Worm (Caenorhabditis elegans) whole organism, young adult: Measurements from ENCODE around the gene Y53F4B.10.

ENCODE experiments used
- B0019.2 ChIP-seq: fragments of 200-800 bp; sonication (Bioruptor generic); conservative IDR thresholded peaks from 2 replicates; pipeline ENCODE4 v1.3.6; 2022; ENCODE audit warnings: missing genetic modification reagents, missing genetic modification characterization, missing compliant biosample characterization
- C17E4.6 ChIP-seq: fragments of 200-800 bp; sonication (Bioruptor generic); IDR thresholded peaks from 2 replicates; pipeline ENCODE4 v1.3.6; 2022; ENCODE audit warnings: missing genetic modification reagents, missing genetic modification characterization, missing compliant biosample characterization
- F10E7.11 ChIP-seq: sonication (generic microtip); optimal IDR thresholded peaks from 2 replicates; lab custom pipeline; 2017; ENCODE audit warnings: mild to moderate bottlenecking, missing genetic modification characterization, moderate library complexity, missing compliant biosample characterization
- F22D6.2 ChIP-seq: sonication (generic microtip); optimal IDR thresholded peaks from 2 replicates; lab custom pipeline; 2016; ENCODE audit warnings: mild to moderate bottlenecking, missing genetic modification characterization, missing compliant biosample characterization
- F49E8.2 ChIP-seq: sonication (generic microtip); optimal IDR thresholded peaks from 3 replicates; lab custom pipeline; 2017; ENCODE audit warnings: missing genetic modification characterization, mild to moderate bottlenecking, missing compliant biosample characterization, antibody characterized with exemption, moderate library complexity; ENCODE audit not compliant: insufficient read depth
- F55B11.4 ChIP-seq: sonication (generic microtip); optimal IDR thresholded peaks from 2 replicates; lab custom pipeline; 2016; ENCODE audit warnings: missing compliant biosample characterization, missing genetic modification characterization, borderline replicate concordance; ENCODE audit not compliant: insufficient read depth
- F57A8.1 ChIP-seq: fragments of 200-800 bp; sonication (Bioruptor generic); optimal IDR thresholded peaks from 2 replicates; lab custom pipeline; 2018; ENCODE audit warnings: mild to moderate bottlenecking, missing genetic modification characterization, moderate library complexity, missing compliant biosample characterization
- T07F8.4 ChIP-seq: sonication (generic microtip); optimal IDR thresholded peaks from 2 replicates; lab custom pipeline; 2016; ENCODE audit warnings: mild to moderate bottlenecking, missing genetic modification characterization, moderate library complexity, missing compliant biosample characterization
- T26A5.8 ChIP-seq: sonication (generic microtip); optimal IDR thresholded peaks from 2 replicates; lab custom pipeline; 2016; ENCODE audit warnings: missing genetic modification characterization, missing compliant biosample characterization
- Y67H2A.10 ChIP-seq: fragments of 200-800 bp; sonication (Bioruptor generic); conservative IDR thresholded peaks from 2 replicates; pipeline ENCODE4 v1.3.6; 2022; ENCODE audit warnings: missing genetic modification reagents, missing genetic modification characterization, missing compliant biosample characterization
- ZK185.1 ChIP-seq: sonication (generic microtip); optimal IDR thresholded peaks from 2 replicates; lab custom pipeline; 2016; ENCODE audit warnings: mild to moderate bottlenecking, missing genetic modification characterization, missing compliant biosample characterization; ENCODE audit not compliant: poor library complexity, severe bottlenecking
- attf-5 ChIP-seq: fragments of 200-800 bp; sonication (Bioruptor generic); optimal IDR thresholded peaks from 2 replicates; lab custom pipeline; 2018; ENCODE audit warnings: mild to moderate bottlenecking, missing genetic modification characterization, missing compliant biosample characterization
- cebp-2 ChIP-seq: fragments of 200-800 bp; sonication (Bioruptor generic); IDR thresholded peaks from 2 replicates; pipeline ENCODE4 v1.3.6; 2022; ENCODE audit warnings: missing genetic modification characterization, missing compliant biosample characterization
- ceh-100 ChIP-seq: fragments of 200-800 bp; sonication (Bioruptor generic); IDR thresholded peaks from 2 replicates; pipeline ENCODE4 v1.3.6; 2022; ENCODE audit warnings: missing genetic modification reagents, missing genetic modification characterization, missing compliant biosample characterization
- ceh-27 ChIP-seq: fragments of 200-800 bp; sonication (Bioruptor generic); optimal IDR thresholded peaks from 2 replicates; lab custom pipeline; 2018; ENCODE audit warnings: mild to moderate bottlenecking, missing genetic modification characterization, moderate library complexity, missing compliant biosample characterization
- ceh-79 ChIP-seq: sonication (generic microtip); optimal IDR thresholded peaks from 2 replicates; lab custom pipeline; 2017; ENCODE audit warnings: mild to moderate bottlenecking, missing genetic modification characterization, missing compliant biosample characterization
- dox-1 ChIP-seq: fragments of 200-800 bp; sonication (Bioruptor generic); IDR thresholded peaks from 2 replicates; pipeline ENCODE4 v1.3.6; 2022; ENCODE audit warnings: missing genetic modification reagents, missing genetic modification characterization, missing compliant biosample characterization
- efl-1 ChIP-seq: fragments of 150-350 bp; optimal IDR thresholded peaks from 2 replicates; lab custom pipeline; 2014; ENCODE audit warnings: missing biosample characterization, missing genetic modification reagents, missing genetic modification characterization
- ets-4 ChIP-seq: fragments of 200-800 bp; sonication (Bioruptor generic); optimal IDR thresholded peaks from 2 replicates; lab custom pipeline; 2018; ENCODE audit warnings: mild to moderate bottlenecking, missing genetic modification characterization, missing compliant biosample characterization
- hlh-26 ChIP-seq: fragments of 200-800 bp; sonication (Bioruptor generic); conservative IDR thresholded peaks from 2 replicates; pipeline ENCODE4 v1.3.6; 2022; ENCODE audit warnings: missing genetic modification reagents, missing genetic modification characterization, missing compliant biosample characterization
- hmg-20 ChIP-seq: fragments of 200-800 bp; sonication (Bioruptor generic); IDR thresholded peaks from 2 replicates; pipeline ENCODE4 v1.3.6; 2022; ENCODE audit warnings: missing genetic modification reagents, missing genetic modification characterization, missing compliant biosample characterization
- hrde-1 ChIP-seq: sonication (generic microtip); optimal IDR thresholded peaks from 2 replicates; lab custom pipeline; 2016; ENCODE audit warnings: missing genetic modification characterization, mild to moderate bottlenecking, missing compliant biosample characterization, moderate library complexity, missing genotype, missing genetic modification reagents, borderline replicate concordance
- let-526 ChIP-seq: fragments of 200-800 bp; sonication (Bioruptor generic); IDR thresholded peaks from 2 replicates; pipeline ENCODE4 v1.3.6; 2022; ENCODE audit warnings: missing genetic modification reagents, missing genetic modification characterization, missing compliant biosample characterization
- lin-40 ChIP-seq: sonication (generic microtip); optimal IDR thresholded peaks from 2 replicates; lab custom pipeline; 2016; ENCODE audit warnings: missing genetic modification characterization, mild to moderate bottlenecking, missing compliant biosample characterization, missing genotype, missing genetic modification reagents
- lin-54 ChIP-seq: fragments of 200-800 bp; sonication (Bioruptor generic); optimal IDR thresholded peaks from 2 replicates; lab custom pipeline; 2018; ENCODE audit warnings: mild to moderate bottlenecking, missing genetic modification characterization, missing compliant biosample characterization
- lir-1 ChIP-seq: fragments of 200-800 bp; sonication (Bioruptor generic); conservative IDR thresholded peaks from 2 replicates; pipeline ENCODE4 v1.3.6; 2022; ENCODE audit warnings: missing genetic modification reagents, missing genetic modification characterization, missing compliant biosample characterization
- madf-10 ChIP-seq: sonication (generic microtip); optimal IDR thresholded peaks from 2 replicates; lab custom pipeline; 2016; ENCODE audit warnings: mild to moderate bottlenecking, missing genetic modification characterization, missing compliant biosample characterization
- madf-8 ChIP-seq: fragments of 200-800 bp; sonication (Bioruptor generic); conservative IDR thresholded peaks from 2 replicates; pipeline ENCODE4 v1.3.6; 2022; ENCODE audit warnings: missing genetic modification reagents, missing genetic modification characterization, missing compliant biosample characterization
- nfya-1 ChIP-seq: sonication (generic microtip); optimal IDR thresholded peaks from 2 replicates; lab custom pipeline; 2017; ENCODE audit warnings: antibody characterized with exemption, missing compliant biosample characterization, missing genetic modification characterization, borderline replicate concordance; ENCODE audit not compliant: insufficient read depth
- nfya-2 ChIP-seq: fragments of 200-800 bp; sonication (Bioruptor generic); IDR thresholded peaks from 2 replicates; pipeline ENCODE4 v1.3.6; 2022; ENCODE audit warnings: missing genetic modification reagents, missing genetic modification characterization, missing compliant biosample characterization
- nfyb-1 ChIP-seq: fragments of 200-800 bp; sonication (Bioruptor generic); IDR thresholded peaks from 2 replicates; pipeline ENCODE4 v1.3.6; 2022; ENCODE audit warnings: missing genetic modification reagents, missing genetic modification characterization, missing compliant biosample characterization
- nhr-120 ChIP-seq: fragments of 200-800 bp; sonication (Bioruptor generic); IDR thresholded peaks from 2 replicates; pipeline ENCODE4 v1.3.6; 2022; ENCODE audit warnings: missing genetic modification characterization, missing compliant biosample characterization
- pbrm-1 ChIP-seq: fragments of 200-800 bp; sonication (Bioruptor generic); IDR thresholded peaks from 2 replicates; pipeline ENCODE4 v1.3.6; 2022; ENCODE audit warnings: missing genetic modification reagents, missing genetic modification characterization, missing compliant biosample characterization
- rcor-1 ChIP-seq: fragments of 200-800 bp; sonication (Bioruptor generic); IDR thresholded peaks from 2 replicates; pipeline ENCODE4 v1.3.6; 2022; ENCODE audit warnings: missing genetic modification reagents, missing genetic modification characterization, missing compliant biosample characterization
- repo-1 ChIP-seq: sonication (generic microtip); optimal IDR thresholded peaks from 2 replicates; lab custom pipeline; 2017; ENCODE audit warnings: mild to moderate bottlenecking, missing genetic modification characterization, missing compliant biosample characterization
- snpc-1.1 ChIP-seq: sonication (generic microtip); optimal IDR thresholded peaks from 2 replicates; lab custom pipeline; 2017; ENCODE audit warnings: missing genetic modification characterization, mild to moderate bottlenecking, missing compliant biosample characterization, antibody characterized with exemption, moderate library complexity, missing genotype, missing genetic modification reagents; ENCODE audit not compliant: insufficient read depth
- sptf-2 ChIP-seq: fragments of 200-800 bp; sonication (Bioruptor generic); optimal IDR thresholded peaks from 2 replicates; lab custom pipeline; 2018; ENCODE audit warnings: mild to moderate bottlenecking, missing genetic modification characterization, missing compliant biosample characterization
- tbx-9 ChIP-seq: sonication (generic microtip); optimal IDR thresholded peaks from 2 replicates; lab custom pipeline; 2016; ENCODE audit warnings: borderline replicate concordance, missing genetic modification characterization, inconsistent platforms, missing compliant biosample characterization
- tlf-1 ChIP-seq: fragments of 200-800 bp; sonication (Bioruptor generic); optimal IDR thresholded peaks from 2 replicates; lab custom pipeline; 2018; ENCODE audit warnings: mild to moderate bottlenecking, missing genetic modification characterization, missing compliant biosample characterization
- unc-130 ChIP-seq: sonication (generic microtip); optimal IDR thresholded peaks from 2 replicates; lab custom pipeline; 2016; ENCODE audit warnings: missing genetic modification reagents, missing genetic modification characterization, missing compliant biosample characterization
- xnd-1 ChIP-seq: sonication (generic microtip); optimal IDR thresholded peaks from 2 replicates; lab custom pipeline; 2016; ENCODE audit warnings: missing genotype, missing genetic modification reagents, missing genetic modification characterization, missing compliant biosample characterization
- zfh-2 ChIP-seq: fragments of 200-800 bp; sonication (Bioruptor generic); conservative IDR thresholded peaks from 2 replicates; pipeline ENCODE4 v1.3.6; 2022; ENCODE audit warnings: missing genetic modification reagents, missing genetic modification characterization, missing compliant biosample characterization
- ztf-26 ChIP-seq: sonication (generic microtip); optimal IDR thresholded peaks from 2 replicates; lab custom pipeline; 2017; ENCODE audit warnings: missing genetic modification characterization, missing compliant biosample characterization
- ztf-3 ChIP-seq: fragments of 200-800 bp; sonication (Bioruptor generic); optimal IDR thresholded peaks from 2 replicates; lab custom pipeline; 2018; ENCODE audit warnings: mild to moderate bottlenecking, missing genetic modification characterization, missing compliant biosample characterization

Gene Y53F4B.10

ce11 chrII:15025599-15026164 is 22.4 kb upstream of the Y53F4B.10 start, which contains the start of gene cmtr-1 (continued):
- TF ChIP-seq tbx-9 (tag; lab: Kevin White, UChicago) (no peak), repo-1 (tag; lab: Kevin White, UChicago) (peak; percentile 97), F10E7.11 (tag; lab: Kevin White, UChicago) (peak; percentile 74), pbrm-1 (GFP tag; lab: Robert Waterston, UW) (peak; percentile 99), ets-4 (GFP tag; lab: Kevin White, UChicago) (peak; percentile 51), F57A8.1 (GFP tag; lab: Kevin White, UChicago) (no peak), rcor-1 (GFP tag; lab: Robert Waterston, UW) (peak; percentile 97), nfya-1 (tag; lab: Kevin White, UChicago) (no peak), ztf-3 (no peak), ceh-79 (tag; lab: Kevin White, UChicago) (no peak), nfyb-1 (GFP tag; lab: Robert Waterston, UW) (peak; percentile 97), Y67H2A.10 (no peak), lin-40 (tag; lab: Kevin White, UChicago) (peak; percentile 98), let-526 (GFP tag; lab: Robert Waterston, UW) (0 out of 2 replicates have a peak, but pooled peaks have one; percentile 76), C17E4.6 (GFP tag; lab: Robert Waterston, UW) (peak; percentile 89), madf-8 (peak; percentile 74), hmg-20 (GFP tag; lab: Robert Waterston, UW) (peak; percentile 92), lir-1 (GFP tag; lab: Robert Waterston, UW) (peak; percentile 79), F22D6.2 (peak; percentile 74), ceh-100 (GFP tag; lab: Robert Waterston, UW) (peak; percentile 87), lin-54 (GFP tag; lab: Kevin White, UChicago) (peak; percentile 96), B0019.2 (GFP tag; lab: Robert Waterston, UW) (peak; percentile 73), nfya-2 (GFP tag; lab: Robert Waterston, UW) (no peak), ZK185.1 (peak; percentile 97), hlh-26 (GFP tag; lab: Robert Waterston, UW) (no peak), F49E8.2 (tag; lab: Kevin White, UChicago) (peak; percentile 95), madf-10 (tag; lab: Kevin White, UChicago) (peak; percentile 87), ztf-26 (tag; lab: Kevin White, UChicago) (peak; percentile 92), dox-1 (GFP tag; lab: Robert Waterston, UW) (peak; percentile 98; the same call in 1 of the 2 replicates), cebp-2 (GFP tag; lab: Robert Waterston, UW) (peak; percentile 84), efl-1 (GFP tag; lab: Kevin White, UChicago) (peak; percentile 80), nhr-120 (GFP tag; lab: Robert Waterston, UW) (no peak), F55B11.4 (no peak), T26A5.8 (peak; percentile 44), T07F8.4 (tag; lab: Kevin White, UChicago) (peak; percentile 64), ceh-27 (GFP tag; lab: Kevin White, UChicago) (peak; percentile 94), attf-5 (peak; percentile 90), zfh-2 (GFP tag; lab: Robert Waterston, UW) (peak; percentile 92), snpc-1.1 (peak; percentile 100), hrde-1 (tag; lab: Kevin White, UChicago) (peak; percentile 91), unc-130 (GFP tag; lab: Kevin White, UChicago) (peak; percentile 74), xnd-1 (tag; lab: Kevin White, UChicago) (peak; percentile 54), tlf-1 (GFP tag; lab: Kevin White, UChicago) (peak; percentile 95), sptf-2 (GFP tag; lab: Kevin White, UChicago) (peak; percentile 80)
